Worm (Caenorhabditis elegans) whole organism, L4 larva: Measurements from ENCODE around the gene D2062.1.

Source experiments
- lin-39 ChIP-seq: fragments of 150-350 bp; optimal IDR thresholded peaks from 2 replicates; lab custom pipeline; 2014; ENCODE audit warnings: missing biosample characterization, missing genetic modification reagents, missing genetic modification characterization
- lsy-2 ChIP-seq, 2 experiments: fragments of 150-350 bp in 1 of 2; sonication (generic microtip) in 1 of 2; optimal IDR thresholded peaks; 2 replicates each; lab custom pipeline; 2014 to 2017; ENCODE audit warnings: missing biosample characterization in 2 of 2, missing genetic modification characterization in 2 of 2
- nhr-10 ChIP-seq: fragments of 150-350 bp; optimal IDR thresholded peaks from 2 replicates; lab custom pipeline; 2014; ENCODE audit warnings: missing biosample characterization, missing genetic modification characterization
- skn-1 ChIP-seq: fragments of 150-350 bp; optimal IDR thresholded peaks from 2 replicates; lab custom pipeline; 2014; ENCODE audit warnings: missing biosample characterization, missing genetic modification characterization
- unc-130 ChIP-seq: sonication (generic microtip); optimal IDR thresholded peaks from 2 replicates; lab custom pipeline; 2016; ENCODE audit warnings: missing genetic modification reagents, missing genetic modification characterization, missing compliant biosample characterization
- unc-62 ChIP-seq, 3 experiments: fragments of 150-350 bp in 1 of 3; sonication (generic microtip); optimal IDR thresholded peaks in 2 of 3; peaks in 1 of 3; 1 replicate in 1 of 3; 2 replicates in 2 of 3; lab custom pipeline; 2014 to 2017; ENCODE audit warnings: missing biosample characterization in 3 of 3, missing genetic modification characterization in 3 of 3, missing genetic modification reagents in 3 of 3, missing genotype in 1 of 3
- ztf-11 ChIP-seq: fragments of 150-350 bp; optimal IDR thresholded peaks from 2 replicates; lab custom pipeline; 2014; ENCODE audit warnings: missing biosample characterization, missing genetic modification characterization

DNA sequence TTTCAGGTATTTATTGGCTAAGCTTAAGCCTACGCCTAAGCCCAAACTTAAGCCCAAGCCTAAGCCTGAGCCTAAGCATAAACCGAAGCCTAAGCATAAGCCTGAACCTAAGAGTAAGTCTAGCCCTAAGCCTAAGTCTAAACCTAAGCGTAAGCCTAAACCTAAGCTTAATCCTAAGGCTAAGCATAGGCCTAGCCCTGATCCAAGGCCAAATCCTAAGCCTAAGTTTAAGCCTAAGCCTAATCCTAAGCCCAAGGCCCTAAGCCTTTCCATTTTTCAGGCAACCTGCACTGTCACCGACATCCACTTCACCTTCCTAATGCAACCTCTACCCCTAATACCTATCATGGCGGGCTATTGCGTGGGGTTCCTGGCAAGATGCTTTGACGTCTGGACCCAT, 20.3 kb upstream of the D2062.1 start:
- TF ChIP-seq nhr-10 (tag; lab: Kevin White, UChicago), result no peak
- no peak for TF ChIP-seq lsy-2 (tag; optimal IDR thresholded peaks at IDR 0.05; lab: Kevin White, UChicago)
- no peak for TF ChIP-seq skn-1 (tag; lab: Kevin White, UChicago)
- TF ChIP-seq lin-39 (tag; lab: Kevin White, UChicago), result no peak
- no peak for TF ChIP-seq ztf-11 (tag; lab: Kevin White, UChicago)
- no peak for TF ChIP-seq unc-62 (GFP tag; optimal IDR thresholded peaks at IDR 0.05 in 1 of 2; lab: Kevin White, UChicago)
- no peak for TF ChIP-seq unc-62 (tag; optimal IDR thresholded peaks at IDR 0.05; lab: Kevin White, UChicago)
- TF ChIP-seq unc-130 (GFP tag; lab: Kevin White, UChicago), result no peak
